Worm (Caenorhabditis elegans) whole organism, L4 larva: Measurements from ENCODE around the gene Y38H6C.8.

Source experiments
- R02D3.7 ChIP-seq: fragments of 150-350 bp; sonication (generic microtip); optimal IDR thresholded peaks from 3 replicates; lab custom pipeline; 2014; ENCODE audit warnings: missing biosample characterization, missing genetic modification characterization
- ctbp-1 ChIP-seq: fragments of 200-800 bp; sonication (Bioruptor generic); IDR thresholded peaks from 2 replicates; pipeline ENCODE4 v1.3.6; 2022; ENCODE audit warnings: missing genetic modification reagents, missing genetic modification characterization, missing compliant biosample characterization
- daf-16 ChIP-seq, 3 experiments: sonication (generic microtip); optimal IDR thresholded peaks; 2 replicates each; lab custom pipeline; 2016 to 2017; ENCODE audit warnings: missing genetic modification characterization in 3 of 3, missing genetic modification reagents in 3 of 3, mild to moderate bottlenecking in 2 of 3, missing compliant biosample characterization in 2 of 3, missing biosample characterization in 1 of 3, moderate library complexity in 1 of 3
- lin-29 ChIP-seq: fragments of 200-800 bp; sonication (Bioruptor generic); IDR thresholded peaks from 2 replicates; pipeline ENCODE4 v1.3.6; 2022; ENCODE audit warnings: missing genetic modification reagents, missing genetic modification characterization, missing compliant biosample characterization
- nhr-28 ChIP-seq: fragments of 150-350 bp; optimal IDR thresholded peaks from 2 replicates; lab custom pipeline; 2014; ENCODE audit warnings: missing biosample characterization, missing genetic modification characterization
- pqm-1 ChIP-seq: sonication (generic microtip); optimal IDR thresholded peaks from 2 replicates; lab custom pipeline; 2017; ENCODE audit warnings: missing biosample characterization, missing genetic modification characterization
- snpc-4 ChIP-seq: fragments of 150-350 bp; optimal IDR thresholded peaks from 2 replicates; lab custom pipeline; 2014; ENCODE audit warnings: missing biosample characterization, missing genetic modification characterization
- unc-39 ChIP-seq: sonication (generic microtip); optimal IDR thresholded peaks from 2 replicates; lab custom pipeline; 2017; ENCODE audit warnings: missing biosample characterization, missing genetic modification characterization
- zag-1 ChIP-seq: fragments of 150-350 bp; optimal IDR thresholded peaks from 2 replicates; lab custom pipeline; 2014; ENCODE audit warnings: missing biosample characterization, missing genetic modification characterization

DNA sequence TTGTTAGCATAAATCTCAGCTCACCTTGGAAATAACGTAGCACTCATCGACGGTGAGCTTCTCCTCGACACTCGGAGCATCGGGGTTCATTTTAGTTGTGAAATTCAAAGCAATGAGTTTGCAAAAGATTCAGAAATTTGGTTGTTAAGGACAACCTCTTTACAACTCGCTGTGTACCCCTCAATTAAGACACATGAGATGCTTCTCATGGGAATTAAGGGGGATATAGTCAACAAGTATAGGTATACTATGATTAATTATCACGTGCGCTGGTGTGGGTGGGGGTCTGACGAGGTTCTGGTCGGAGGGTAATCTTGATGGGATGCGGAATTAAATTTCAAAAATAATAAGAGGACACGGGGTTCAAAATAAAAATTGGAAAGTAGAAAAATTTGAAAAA is 13.4 kb upstream of the Y38H6C.8 start, which contains the start of gene dct-14:
- TF ChIP-seq nhr-28 (tag; lab: Kevin White, UChicago) (no peak), snpc-4 (tag; lab: Kevin White, UChicago) (no peak), zag-1 (tag; lab: Kevin White, UChicago) (no peak), pqm-1 (no peak), unc-39 (no peak), R02D3.7 (no peak), lin-29 (GFP tag; lab: Robert Waterston, UW) (no peak), ctbp-1 (GFP tag; lab: Robert Waterston, UW) (no peak), daf-16 (GFP tag; optimal IDR thresholded peaks at IDR 0.05; lab: Kevin White, UChicago) (no peak), daf-16 (tag; optimal IDR thresholded peaks at IDR 0.05; lab: Kevin White, UChicago) (no peak)
